Fruit fly (Drosophila melanogaster) whole organism, embryonic: ENCODE data around the gene CG6345.

Source experiments
- Antp ChIP-seq: fragments of 200-800 bp; sonication (Bioruptor generic); optimal IDR thresholded peaks from 3 replicates; lab custom pipeline; 2016; ENCODE audit warnings: missing biosample characterization, missing genetic modification characterization
- Atf6 ChIP-seq: fragments of 200-800 bp; sonication (Bioruptor generic); IDR thresholded peaks from 2 replicates; pipeline ENCODE4 v1.3.6; 2022; ENCODE audit warnings: missing biosample characterization, missing genetic modification characterization
- CG10147 ChIP-seq: fragments of 200-800 bp; sonication (Bioruptor generic); optimal IDR thresholded peaks from 2 replicates; lab custom pipeline; 2019; ENCODE audit warnings: missing biosample characterization, mild to moderate bottlenecking, missing genetic modification characterization, moderate library complexity
- CG10274 ChIP-seq: fragments of 200-800 bp; sonication (Bioruptor generic); optimal IDR thresholded peaks from 3 replicates; lab custom pipeline; 2017; ENCODE audit warnings: missing biosample characterization, mild to moderate bottlenecking, missing genetic modification characterization
- CG12236 ChIP-seq: fragments of 200-800 bp; sonication (Bioruptor generic); optimal IDR thresholded peaks from 2 replicates; lab custom pipeline; 2016; ENCODE audit warnings: missing biosample characterization, missing genetic modification characterization
- CG12299 ChIP-seq: fragments of 200-800 bp; sonication (Bioruptor generic); optimal IDR thresholded peaks from 2 replicates; lab custom pipeline; 2018; ENCODE audit warnings: missing biosample characterization, mild to moderate bottlenecking, missing genetic modification characterization
- CG13624 ChIP-seq: fragments of 200-800 bp; sonication (Bioruptor generic); optimal IDR thresholded peaks from 2 replicates; lab custom pipeline; 2016; ENCODE audit warnings: missing biosample characterization, missing genetic modification characterization
- CG15479 ChIP-seq: fragments of 200-800 bp; sonication (Bioruptor generic); optimal IDR thresholded peaks from 3 replicates; lab custom pipeline; 2019; ENCODE audit warnings: missing biosample characterization, mild to moderate bottlenecking, missing genetic modification characterization, moderate library complexity
- CG1832 ChIP-seq: fragments of 200-800 bp; sonication (Bioruptor generic); optimal IDR thresholded peaks from 2 replicates; lab custom pipeline; 2017; ENCODE audit warnings: missing biosample characterization, mild to moderate bottlenecking, missing genetic modification characterization, inconsistent platforms
- CG31441 ChIP-seq: fragments of 200-800 bp; sonication (Bioruptor generic); IDR thresholded peaks from 2 replicates; pipeline ENCODE4 v1.3.6; 2022; ENCODE audit warnings: missing biosample characterization, missing genetic modification characterization
- CG32767 ChIP-seq: fragments of 200-800 bp; sonication (Bioruptor generic); IDR thresholded peaks from 2 replicates; pipeline ENCODE4 v1.3.6; 2022; ENCODE audit warnings: missing biosample characterization, missing genetic modification characterization
- CG33213 ChIP-seq: fragments of 200-800 bp; sonication (Bioruptor generic); optimal IDR thresholded peaks from 3 replicates; lab custom pipeline; 2016; ENCODE audit warnings: missing biosample characterization, missing genetic modification characterization
- CG4328 ChIP-seq: fragments of 200-800 bp; sonication (Bioruptor generic); optimal IDR thresholded peaks from 3 replicates; lab custom pipeline; 2017; ENCODE audit warnings: missing biosample characterization, missing genetic modification reagents, missing genetic modification characterization
- CG6272 ChIP-seq: fragments of 200-800 bp; sonication (Bioruptor generic); IDR thresholded peaks from 2 replicates; pipeline ENCODE4 v1.3.6; 2022; ENCODE audit warnings: missing biosample characterization, missing genetic modification characterization
- CG6765 ChIP-seq: fragments of 200-800 bp; sonication (Bioruptor generic); optimal IDR thresholded peaks from 3 replicates; lab custom pipeline; 2017; ENCODE audit warnings: missing biosample characterization, mild to moderate bottlenecking, missing genetic modification characterization
- CG6813 ChIP-seq: fragments of 200-800 bp; sonication (Bioruptor generic); optimal IDR thresholded peaks from 2 replicates; lab custom pipeline; 2017; ENCODE audit warnings: missing biosample characterization, missing genetic modification characterization, mild to moderate bottlenecking, moderate library complexity, missing genetic modification reagents
- CG7745 ChIP-seq: fragments of 200-800 bp; sonication (Bioruptor generic); optimal IDR thresholded peaks from 2 replicates; lab custom pipeline; 2018; ENCODE audit warnings: missing biosample characterization, mild to moderate bottlenecking, missing genetic modification characterization, moderate library complexity
- CG8290 ChIP-seq, 3 experiments: fragments of 200-800 bp; sonication (Bioruptor generic); optimal IDR thresholded peaks; 2 replicates each; lab custom pipeline; 2016 to 2019; ENCODE audit warnings: missing biosample characterization in 3 of 3, missing genetic modification characterization in 3 of 3, mild to moderate bottlenecking in 2 of 3, moderate library complexity in 1 of 3
- Dek ChIP-seq: fragments of 200-800 bp; sonication (Bioruptor generic); optimal IDR thresholded peaks from 3 replicates; lab custom pipeline; 2019; ENCODE audit warnings: missing biosample characterization, mild to moderate bottlenecking, missing genetic modification characterization, moderate library complexity
- Ets97D ChIP-seq: fragments of 200-800 bp; sonication (Bioruptor generic); optimal IDR thresholded peaks from 3 replicates; lab custom pipeline; 2016; ENCODE audit warnings: missing biosample characterization, missing genetic modification characterization
- Fer3 ChIP-seq: fragments of 200-800 bp; sonication (Bioruptor generic); optimal IDR thresholded peaks from 2 replicates; lab custom pipeline; 2018; ENCODE audit warnings: missing biosample characterization, mild to moderate bottlenecking, missing genetic modification characterization, moderate library complexity
- Hand ChIP-seq: fragments of 200-800 bp; sonication (Bioruptor generic); optimal IDR thresholded peaks from 2 replicates; lab custom pipeline; 2017; ENCODE audit warnings: mild to moderate bottlenecking, missing biosample characterization, missing genetic modification reagents, missing genetic modification characterization
- HmgD ChIP-seq: fragments of 200-800 bp; sonication (Bioruptor generic); optimal IDR thresholded peaks from 3 replicates; lab custom pipeline; 2016; ENCODE audit warnings: missing biosample characterization, missing genetic modification characterization
- Max ChIP-seq: fragments of 200-800 bp; sonication (Bioruptor generic); optimal IDR thresholded peaks from 2 replicates; lab custom pipeline; 2016; ENCODE audit warnings: missing biosample characterization, mild to moderate bottlenecking, missing genetic modification characterization
- Nf-YC ChIP-seq: fragments of 200-800 bp; optimal IDR thresholded peaks from 3 replicates; lab custom pipeline; 2019; ENCODE audit warnings: missing biosample characterization, mild to moderate bottlenecking, missing genetic modification characterization, moderate library complexity
- Ssrp ChIP-seq: fragments of 200-800 bp; sonication (Bioruptor generic); optimal IDR thresholded peaks from 2 replicates; lab custom pipeline; 2018; ENCODE audit warnings: missing biosample characterization, mild to moderate bottlenecking, missing genetic modification characterization, moderate library complexity
- Taf1 ChIP-seq: fragments of 200-800 bp; sonication (Bioruptor generic); IDR thresholded peaks from 2 replicates; pipeline ENCODE4 v1.3.6; 2022; ENCODE audit warnings: missing biosample characterization, missing genetic modification characterization
- br ChIP-seq: fragments of >200 bp; optimal IDR thresholded peaks from 2 replicates; lab custom pipeline; 2017
- cato ChIP-seq: fragments of 200-800 bp; sonication (Bioruptor generic); optimal IDR thresholded peaks from 2 replicates; lab custom pipeline; 2016; ENCODE audit warnings: missing biosample characterization, missing genetic modification characterization, borderline replicate concordance
- caup ChIP-seq: fragments of 200-800 bp; sonication (Bioruptor generic); optimal IDR thresholded peaks from 3 replicates; lab custom pipeline; 2017; ENCODE audit warnings: missing biosample characterization, mild to moderate bottlenecking, missing genetic modification characterization, moderate library complexity; ENCODE audit not compliant: severe bottlenecking
- chinmo ChIP-seq: fragments of 200-800 bp; sonication (Bioruptor generic); IDR thresholded peaks from 4 replicates; pipeline ENCODE4 v1.3.6; 2022; ENCODE audit warnings: missing biosample characterization, missing genetic modification characterization; ENCODE audit not compliant: partially characterized antibody
- croc ChIP-seq: fragments of 200-800 bp; sonication (Bioruptor generic); conservative IDR thresholded peaks from 3 replicates; pipeline ENCODE4 v1.3.6; 2022; ENCODE audit warnings: missing biosample characterization, missing genetic modification characterization
- cwo ChIP-seq: fragments of 200-800 bp; sonication (Bioruptor generic); optimal IDR thresholded peaks from 3 replicates; lab custom pipeline; 2017; ENCODE audit warnings: missing biosample characterization, missing genetic modification characterization, mild to moderate bottlenecking, moderate library complexity, missing genetic modification reagents
- fru ChIP-seq: fragments of >200 bp; optimal IDR thresholded peaks from 2 replicates; lab custom pipeline; 2017
- gcm ChIP-seq: fragments of 200-800 bp; sonication (Bioruptor generic); optimal IDR thresholded peaks from 2 replicates; lab custom pipeline; 2019; ENCODE audit warnings: missing biosample characterization, mild to moderate bottlenecking, missing genetic modification characterization, moderate library complexity
- gro ChIP-seq: fragments of 200-800 bp; sonication (Bioruptor generic); optimal IDR thresholded peaks from 2 replicates; lab custom pipeline; 2016; ENCODE audit warnings: missing biosample characterization, missing genetic modification characterization
- jing ChIP-seq: fragments of 200-800 bp; sonication (Bioruptor generic); optimal IDR thresholded peaks from 2 replicates; lab custom pipeline; 2018; ENCODE audit warnings: missing biosample characterization, mild to moderate bottlenecking, missing genetic modification characterization
- luna ChIP-seq: fragments of 200-800 bp; sonication (Bioruptor generic); optimal IDR thresholded peaks from 2 replicates; lab custom pipeline; 2016; ENCODE audit warnings: missing biosample characterization, missing genetic modification characterization
- nom ChIP-seq: fragments of 200-800 bp; sonication (Bioruptor generic); optimal IDR thresholded peaks from 2 replicates; lab custom pipeline; 2017; ENCODE audit warnings: missing biosample characterization, missing genetic modification characterization, mild to moderate bottlenecking, moderate library complexity, missing genetic modification reagents
- pb ChIP-seq: fragments of 200-800 bp; sonication (Bioruptor generic); optimal IDR thresholded peaks from 3 replicates; lab custom pipeline; 2016; ENCODE audit warnings: missing biosample characterization, missing genetic modification characterization
- pzg ChIP-seq: fragments of 200-800 bp; sonication (Bioruptor generic); optimal IDR thresholded peaks from 3 replicates; lab custom pipeline; 2018; ENCODE audit warnings: missing biosample characterization, mild to moderate bottlenecking, missing genetic modification characterization, moderate library complexity
- ranshi ChIP-seq: fragments of 200-800 bp; sonication (Bioruptor generic); IDR thresholded peaks from 2 replicates; pipeline ENCODE4 v1.3.6; 2022; ENCODE audit warnings: missing biosample characterization, missing genetic modification characterization
- schlank ChIP-seq: fragments of 200-800 bp; sonication (Bioruptor generic); optimal IDR thresholded peaks from 2 replicates; lab custom pipeline; 2018; ENCODE audit warnings: missing biosample characterization, mild to moderate bottlenecking, missing genetic modification characterization
- shn ChIP-seq: fragments of 200-800 bp; sonication (Bioruptor generic); optimal IDR thresholded peaks from 3 replicates; lab custom pipeline; 2016; ENCODE audit warnings: missing biosample characterization, missing genetic modification characterization
- slou ChIP-seq: fragments of 200-800 bp; sonication (Bioruptor generic); optimal IDR thresholded peaks from 3 replicates; lab custom pipeline; 2016; ENCODE audit warnings: missing biosample characterization, missing genetic modification characterization
- sqz ChIP-seq: fragments of 200-800 bp; sonication (Bioruptor generic); optimal IDR thresholded peaks from 3 replicates; lab custom pipeline; 2018; ENCODE audit warnings: missing biosample characterization, mild to moderate bottlenecking, missing genetic modification characterization
- stwl ChIP-seq: fragments of 200-800 bp; sonication (Bioruptor generic); optimal IDR thresholded peaks from 3 replicates; lab custom pipeline; 2018; ENCODE audit warnings: missing biosample characterization, mild to moderate bottlenecking, missing genetic modification characterization, moderate library complexity
- unpg ChIP-seq: fragments of 200-800 bp; sonication (Bioruptor generic); optimal IDR thresholded peaks from 3 replicates; lab custom pipeline; 2018; ENCODE audit warnings: missing biosample characterization, mild to moderate bottlenecking, missing genetic modification characterization, moderate library complexity
- vfl ChIP-seq: fragments of 200-800 bp; sonication (Bioruptor generic); optimal IDR thresholded peaks from 2 replicates; lab custom pipeline; 2016; ENCODE audit warnings: missing biosample characterization, missing genetic modification characterization
- vvl ChIP-seq: fragments of 200-800 bp; sonication (Bioruptor generic); IDR thresholded peaks from 2 replicates; pipeline ENCODE4 v1.3.6; 2022; ENCODE audit warnings: missing biosample characterization, missing genetic modification characterization

CG6345 gene

DNA sequence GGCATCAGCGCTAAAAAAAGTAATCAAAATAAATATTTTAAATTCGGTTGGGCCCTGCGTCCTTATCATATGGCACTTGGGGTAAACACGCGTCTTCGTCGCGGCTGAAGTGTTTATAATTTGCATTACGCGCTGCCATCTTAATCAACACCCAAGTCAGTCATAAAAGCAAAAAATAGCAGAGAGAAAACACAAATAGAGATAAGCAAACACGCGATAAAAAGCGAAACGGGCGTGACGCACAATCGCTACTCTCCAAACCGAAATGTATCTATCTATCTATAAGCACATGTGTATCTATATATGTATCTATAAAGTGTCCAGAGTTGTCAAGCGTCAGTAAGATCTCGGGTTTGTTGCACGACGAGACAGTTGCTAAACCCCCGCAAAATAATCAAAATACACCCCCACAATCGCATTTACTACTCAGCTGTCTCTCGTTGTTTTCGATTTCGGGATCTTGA lies 24.9 kb downstream of the CG6345 start (continued):
- TF ChIP-seq CG12299 (tag; lab: Kevin White, UChicago) (no peak), nom (GFP tag; lab: Kevin White, UChicago) (peak; percentile 35), shn (GFP tag; lab: Kevin White, UChicago) (no peak), CG32767 (GFP tag; lab: Robert Waterston, UW) (peak; percentile 33; the same call in 1 of the 2 replicates), Hand (GFP tag; lab: Kevin White, UChicago) (peak; percentile 23), Ssrp (tag; lab: Kevin White, UChicago) (no peak), CG6272 (GFP tag; lab: Robert Waterston, UW) (no peak), CG8290 (GFP tag; optimal IDR thresholded peaks at IDR 0.05; lab: Kevin White, UChicago) (no peak), CG8290 (tag; optimal IDR thresholded peaks at IDR 0.05; lab: Kevin White, UChicago) (peak in 1 of 2 experiments; percentile 42), Antp (GFP tag; lab: Kevin White, UChicago) (no peak), Max (GFP tag; lab: Kevin White, UChicago) (peak; percentile 4), chinmo (GFP tag; lab: Robert Waterston, UW) (0 out of 4 replicates have a peak, but pooled peaks have one; percentile 62), CG1832 (GFP tag; lab: Kevin White, UChicago) (no peak), caup (GFP tag; lab: Kevin White, UChicago) (peak; percentile 49), CG33213 (GFP tag; lab: Kevin White, UChicago) (peak; percentile 45), CG31441 (GFP tag; lab: Robert Waterston, UW) (no peak), CG6813 (GFP tag; lab: Kevin White, UChicago) (peak; percentile 83), vfl (GFP tag; lab: Kevin White, UChicago) (no peak), HmgD (GFP tag; lab: Kevin White, UChicago) (no peak), Atf6 (GFP tag; lab: Robert Waterston, UW) (peak; percentile 12; the same call in 1 of the 2 replicates), unpg (GFP tag; lab: Kevin White, UChicago) (no peak), gro (GFP tag; lab: Kevin White, UChicago) (peak; percentile 62), CG10147 (GFP tag; lab: Kevin White, UChicago) (peak; percentile 23), Taf1 (GFP tag; lab: Robert Waterston, UW) (no peak), sqz (GFP tag; lab: Kevin White, UChicago) (peak; percentile 37), ranshi (GFP tag; lab: Robert Waterston, UW) (no peak), CG13624 (peak; percentile 12), Ets97D (peak; percentile 15), Fer3 (tag; lab: Kevin White, UChicago) (peak; percentile 50), CG4328 (GFP tag; lab: Kevin White, UChicago) (peak; percentile 35), Dek (tag; lab: Kevin White, UChicago) (peak; percentile 7), vvl (no peak), cato (no peak), jing (no peak), pzg (GFP tag; lab: Kevin White, UChicago) (no peak), CG10274 (GFP tag; lab: Kevin White, UChicago) (peak; percentile 17), CG7745 (tag; lab: Kevin White, UChicago) (no peak), slou (GFP tag; lab: Kevin White, UChicago) (no peak), luna (GFP tag; lab: Kevin White, UChicago) (no peak), stwl (tag; lab: Kevin White, UChicago) (no peak), pb (GFP tag; lab: Kevin White, UChicago) (no peak), br (lab: Kevin White, UChicago) (no peak), schlank (peak; percentile 28), CG15479 (GFP tag; lab: Kevin White, UChicago) (peak; percentile 6), CG6765 (peak; percentile 41), fru (lab: Kevin White, UChicago) (no peak), CG12236 (GFP tag; lab: Kevin White, UChicago) (no peak), gcm (no peak), cwo (GFP tag; lab: Kevin White, UChicago) (peak; percentile 98), Nf-YC (tag; lab: Kevin White, UChicago) (no peak), croc (no peak)
